Worm (Caenorhabditis elegans) whole organism, L3 larva: ENCODE measurements around the gene try-3.

Experiments
- ama-1 ChIP-seq: fragments of 150-350 bp; optimal IDR thresholded peaks from 2 replicates; lab custom pipeline; 2018
- ceh-9 ChIP-seq: sonication (generic microtip); optimal IDR thresholded peaks from 2 replicates; lab custom pipeline; 2018; ENCODE audit warnings: missing biosample characterization, missing genetic modification characterization
- lin-39 ChIP-seq: fragments of 150-350 bp; optimal IDR thresholded peaks from 2 replicates; lab custom pipeline; 2018; ENCODE audit warnings: missing biosample characterization, missing genetic modification reagents, missing genetic modification characterization
- sea-2 ChIP-seq: fragments of 150-350 bp; sonication (generic microtip); optimal IDR thresholded peaks from 4 replicates; lab custom pipeline; 2014; ENCODE audit warnings: missing biosample characterization, missing genetic modification reagents, missing genetic modification characterization
- zag-1 ChIP-seq: fragments of 150-350 bp; optimal IDR thresholded peaks from 2 replicates; lab custom pipeline; 2014; ENCODE audit warnings: missing biosample characterization, missing genetic modification characterization

ce11 chrIV:6535908-6536307 is 21.0 kb upstream of the try-3 start, which contains the start of gene C01G5.3:
- TF ChIP-seq sea-2 (no peak), lin-39 (tag; lab: Kevin White, UChicago) (no peak), zag-1 (no peak), ama-1 (no peak), ceh-9 (tag; lab: Kevin White, UChicago) (no peak)
